Fruit fly (Drosophila melanogaster): Measurements from ENCODE around the gene CG14506.

- TF ChIP-seq CG8159 (tag; optimal IDR thresholded peaks at IDR 0.05) (peak; percentile 90), CG34367 (tag; optimal IDR thresholded peaks at IDR 0.05) (peak; percentile 85), CG9948 (tag; optimal IDR thresholded peaks at IDR 0.05) (peak; percentile 73), CG4496 (GFP tag; IDR thresholded peaks at IDR 0.05) (peak; percentile 73), CG17806 (tag; optimal IDR thresholded peaks at IDR 0.05) (peak; percentile 81), CG13204 (GFP tag; optimal IDR thresholded peaks at IDR 0.05) (peak; percentile 93), D1 (tag; optimal IDR thresholded peaks at IDR 0.05) (peak; percentile 66), CG14655 (GFP tag; optimal IDR thresholded peaks at IDR 0.05) (peak; percentile 7), Pif1A (GFP tag; optimal IDR thresholded peaks at IDR 0.05) (peak; percentile 76), Pif1B (GFP tag; optimal IDR thresholded peaks at IDR 0.05) (peak; percentile 72), gl (tag; optimal IDR thresholded peaks at IDR 0.05) (peak; percentile 98), CG10348 (GFP tag; IDR thresholded peaks at IDR 0.05) (no peak)
Measured at dm6 chr3R:29254383-29254782, 42.6 kb downstream of the CG14506 start.

Data from whole organism, pupa.